Fruit fly (Drosophila melanogaster) whole organism, embryonic: Measurements from ENCODE around the gene CNMaR.

ENCODE experiments used
- Ada2b ChIP-seq: fragments of 200-800 bp; sonication (Bioruptor generic); IDR thresholded peaks from 2 replicates; pipeline ENCODE4 v1.3.6; 2022; ENCODE audit warnings: missing biosample characterization, missing genetic modification characterization
- Adf1 ChIP-seq: fragments of 200-800 bp; sonication (Bioruptor generic); IDR thresholded peaks from 2 replicates; pipeline ENCODE4 v1.3.6; 2022; ENCODE audit warnings: missing biosample characterization, missing genetic modification characterization
- Atf3 ChIP-seq: fragments of 200-800 bp; sonication (Bioruptor generic); optimal IDR thresholded peaks from 3 replicates; lab custom pipeline; 2016; ENCODE audit warnings: missing biosample characterization, missing genetic modification characterization
- Blimp-1 ChIP-seq: fragments of 200-800 bp; sonication (Bioruptor generic); optimal IDR thresholded peaks from 3 replicates; lab custom pipeline; 2018; ENCODE audit warnings: missing biosample characterization, missing genetic modification characterization, mild to moderate bottlenecking, moderate library complexity, missing genetic modification reagents
- BtbVII ChIP-seq: fragments of 200-800 bp; sonication (Bioruptor generic); optimal IDR thresholded peaks from 3 replicates; lab custom pipeline; 2017; ENCODE audit warnings: missing biosample characterization, mild to moderate bottlenecking, missing genetic modification characterization
- CG10321 ChIP-seq: fragments of 200-800 bp; sonication (Bioruptor generic); IDR thresholded peaks from 2 replicates; pipeline ENCODE4 v1.3.6; 2022; ENCODE audit warnings: missing biosample characterization, missing genetic modification characterization
- CG10366 ChIP-seq: fragments of 200-800 bp; sonication (Bioruptor generic); IDR thresholded peaks from 2 replicates; pipeline ENCODE4 v1.3.6; 2022; ENCODE audit warnings: missing biosample characterization, missing genetic modification characterization
- CG10431 ChIP-seq: fragments of 200-800 bp; sonication (Bioruptor generic); optimal IDR thresholded peaks from 3 replicates; lab custom pipeline; 2018; ENCODE audit warnings: missing biosample characterization, mild to moderate bottlenecking, missing genetic modification characterization
- CG12769 ChIP-seq: fragments of 200-800 bp; sonication (Bioruptor generic); optimal IDR thresholded peaks from 2 replicates; lab custom pipeline; 2019; ENCODE audit warnings: missing biosample characterization, mild to moderate bottlenecking, missing genetic modification characterization, moderate library complexity
- CG13123 ChIP-seq: fragments of 200-800 bp; sonication (Bioruptor generic); optimal IDR thresholded peaks from 2 replicates; lab custom pipeline; 2016; ENCODE audit warnings: missing biosample characterization, missing genetic modification characterization
- CG14667 ChIP-seq: fragments of 200-800 bp; sonication (Bioruptor generic); IDR thresholded peaks from 2 replicates; pipeline ENCODE4 v1.3.6; 2022; ENCODE audit warnings: missing biosample characterization, missing genetic modification characterization
- CG16815 ChIP-seq: fragments of 200-800 bp; sonication (Bioruptor generic); optimal IDR thresholded peaks from 3 replicates; lab custom pipeline; 2017; ENCODE audit warnings: missing biosample characterization, mild to moderate bottlenecking, missing genetic modification characterization
- CG17829 ChIP-seq: fragments of 200-800 bp; optimal IDR thresholded peaks from 2 replicates; lab custom pipeline; 2019; ENCODE audit warnings: missing biosample characterization, mild to moderate bottlenecking, missing genetic modification characterization, moderate library complexity
- CG2129 ChIP-seq: fragments of 200-800 bp; sonication (Bioruptor generic); IDR thresholded peaks from 2 replicates; pipeline ENCODE4 v1.3.6; 2022; ENCODE audit warnings: missing biosample characterization, missing genetic modification characterization; ENCODE audit not compliant: partially characterized antibody
- CG2712 ChIP-seq: fragments of 200-800 bp; optimal IDR thresholded peaks from 3 replicates; lab custom pipeline; 2019; ENCODE audit warnings: missing biosample characterization, mild to moderate bottlenecking, missing genetic modification characterization, moderate library complexity
- CG42726 ChIP-seq: fragments of 200-800 bp; sonication (Bioruptor generic); IDR thresholded peaks from 2 replicates; pipeline ENCODE4 v1.3.6; 2022; ENCODE audit warnings: missing biosample characterization, missing genetic modification characterization; ENCODE audit not compliant: partially characterized antibody
- CG4360 ChIP-seq: fragments of 200-800 bp; sonication (Bioruptor generic); IDR thresholded peaks from 2 replicates; pipeline ENCODE4 v1.3.6; 2022; ENCODE audit warnings: missing biosample characterization, missing genetic modification characterization
- CG7357 ChIP-seq: fragments of 200-800 bp; sonication (Bioruptor generic); IDR thresholded peaks from 3 replicates; pipeline ENCODE4 v1.3.6; 2022; ENCODE audit warnings: missing biosample characterization, missing genetic modification characterization
- CG7372 ChIP-seq: fragments of 200-800 bp; sonication (Bioruptor generic); IDR thresholded peaks from 2 replicates; pipeline ENCODE4 v1.3.6; 2022; ENCODE audit warnings: missing biosample characterization, missing genetic modification characterization
- CG7786 ChIP-seq: fragments of 200-800 bp; sonication (Bioruptor generic); optimal IDR thresholded peaks from 2 replicates; lab custom pipeline; 2016; ENCODE audit warnings: missing biosample characterization, missing genetic modification characterization
- CG8924 ChIP-seq: fragments of 200-800 bp; optimal IDR thresholded peaks from 3 replicates; lab custom pipeline; 2019; ENCODE audit warnings: missing biosample characterization, mild to moderate bottlenecking, missing genetic modification characterization, moderate library complexity
- CG9727 ChIP-seq: fragments of 200-800 bp; sonication (Bioruptor generic); optimal IDR thresholded peaks from 3 replicates; lab custom pipeline; 2017; ENCODE audit warnings: missing biosample characterization, mild to moderate bottlenecking, missing genetic modification characterization
- E2f2 ChIP-seq: fragments of 200-800 bp; sonication (Bioruptor generic); IDR thresholded peaks from 2 replicates; pipeline ENCODE4 v1.3.6; 2022; ENCODE audit warnings: missing biosample characterization, missing genetic modification characterization
- Meics ChIP-seq: fragments of 200-800 bp; sonication (Bioruptor generic); optimal IDR thresholded peaks from 2 replicates; lab custom pipeline; 2017; ENCODE audit warnings: missing biosample characterization, mild to moderate bottlenecking, missing genetic modification characterization
- PHDP ChIP-seq: fragments of 200-800 bp; sonication (Bioruptor generic); optimal IDR thresholded peaks from 3 replicates; lab custom pipeline; 2018; ENCODE audit warnings: missing biosample characterization, mild to moderate bottlenecking, missing genetic modification characterization, moderate library complexity
- Sox100B ChIP-seq: fragments of 200-800 bp; sonication (Bioruptor generic); optimal IDR thresholded peaks from 3 replicates; lab custom pipeline; 2018; ENCODE audit warnings: missing biosample characterization, mild to moderate bottlenecking, missing genetic modification characterization
- Sry-β ChIP-seq: fragments of 200-800 bp; sonication (Bioruptor generic); optimal IDR thresholded peaks from 2 replicates; lab custom pipeline; 2018; ENCODE audit warnings: missing biosample characterization, mild to moderate bottlenecking, missing genetic modification characterization, moderate library complexity
- Usf ChIP-seq: fragments of 200-800 bp; sonication (Bioruptor generic); optimal IDR thresholded peaks from 2 replicates; lab custom pipeline; 2017; ENCODE audit warnings: missing genotype, missing biosample characterization, missing genetic modification characterization
- chinmo ChIP-seq: fragments of 200-800 bp; sonication (Bioruptor generic); IDR thresholded peaks from 4 replicates; pipeline ENCODE4 v1.3.6; 2022; ENCODE audit warnings: missing biosample characterization, missing genetic modification characterization; ENCODE audit not compliant: partially characterized antibody
- ci ChIP-seq: fragments of 200-800 bp; sonication (Bioruptor generic); IDR thresholded peaks from 3 replicates; pipeline ENCODE4 v1.3.6; 2022; ENCODE audit warnings: missing biosample characterization, missing genetic modification characterization
- cwo ChIP-seq: fragments of 200-800 bp; sonication (Bioruptor generic); optimal IDR thresholded peaks from 3 replicates; lab custom pipeline; 2017; ENCODE audit warnings: missing biosample characterization, missing genetic modification characterization, mild to moderate bottlenecking, moderate library complexity, missing genetic modification reagents
- dati ChIP-seq: fragments of 200-800 bp; sonication (Bioruptor generic); IDR thresholded peaks from 2 replicates; pipeline ENCODE4 v1.3.6; 2022; ENCODE audit warnings: missing biosample characterization, missing genetic modification characterization
- emc ChIP-seq: fragments of 200-800 bp; sonication (Bioruptor generic); optimal IDR thresholded peaks from 2 replicates; lab custom pipeline; 2016; ENCODE audit warnings: missing biosample characterization, missing genetic modification characterization
- ham ChIP-seq: fragments of 200-800 bp; sonication (Bioruptor generic); IDR thresholded peaks from 2 replicates; pipeline ENCODE4 v1.3.6; 2022; ENCODE audit warnings: missing biosample characterization, missing genetic modification characterization
- hkb ChIP-seq, 2 experiments: fragments of 200-800 bp in 1 of 2; fragments of >200 bp in 1 of 2; sonication (Bioruptor generic) in 1 of 2; IDR thresholded peaks in 1 of 2; optimal IDR thresholded peaks in 1 of 2; 2 replicates each; pipeline versions ENCODE4 v1.3.6 to Lab custom; 2017 to 2022; ENCODE audit warnings: missing biosample characterization in 1 of 2, missing genetic modification characterization in 1 of 2
- pzg ChIP-seq: fragments of 200-800 bp; sonication (Bioruptor generic); optimal IDR thresholded peaks from 3 replicates; lab custom pipeline; 2018; ENCODE audit warnings: missing biosample characterization, mild to moderate bottlenecking, missing genetic modification characterization, moderate library complexity
- scrt ChIP-seq: fragments of 200-800 bp; sonication (Bioruptor generic); optimal IDR thresholded peaks from 2 replicates; lab custom pipeline; 2018; ENCODE audit warnings: missing biosample characterization, mild to moderate bottlenecking, missing genetic modification characterization, moderate library complexity
- sens-2 ChIP-seq: fragments of 200-800 bp; sonication (Bioruptor generic); IDR thresholded peaks from 2 replicates; pipeline ENCODE4 v1.3.6; 2022; ENCODE audit warnings: missing biosample characterization, missing genetic modification characterization
- slbo ChIP-seq: fragments of 200-800 bp; sonication (Bioruptor generic); IDR thresholded peaks from 2 replicates; pipeline ENCODE4 v1.3.6; 2022; ENCODE audit warnings: missing biosample characterization, missing genetic modification characterization
- sqz ChIP-seq: fragments of 200-800 bp; sonication (Bioruptor generic); optimal IDR thresholded peaks from 3 replicates; lab custom pipeline; 2018; ENCODE audit warnings: missing biosample characterization, mild to moderate bottlenecking, missing genetic modification characterization
- toy ChIP-seq: fragments of 200-800 bp; sonication (Bioruptor generic); IDR thresholded peaks from 2 replicates; pipeline ENCODE4 v1.3.6; 2022; ENCODE audit warnings: missing biosample characterization, missing genetic modification characterization
- trh ChIP-seq: fragments of 200-800 bp; sonication (Bioruptor generic); optimal IDR thresholded peaks from 2 replicates; lab custom pipeline; 2016; ENCODE audit warnings: missing biosample characterization, missing genetic modification characterization
- ttk ChIP-seq: fragments of 200-800 bp; sonication (Bioruptor generic); IDR thresholded peaks from 2 replicates; pipeline ENCODE4 v2.1.2; 2022; ENCODE audit warnings: missing biosample characterization, missing genetic modification characterization
- tx ChIP-seq: fragments of 200-800 bp; sonication (Bioruptor generic); optimal IDR thresholded peaks from 2 replicates; lab custom pipeline; 2016; ENCODE audit warnings: missing biosample characterization, missing genetic modification characterization
- unc-4 ChIP-seq: fragments of 200-800 bp; sonication (Bioruptor generic); IDR thresholded peaks from 2 replicates; pipeline ENCODE4 v1.3.6; 2022; ENCODE audit warnings: missing biosample characterization, missing genetic modification characterization; ENCODE audit not compliant: partially characterized antibody
- unpg ChIP-seq: fragments of 200-800 bp; sonication (Bioruptor generic); optimal IDR thresholded peaks from 3 replicates; lab custom pipeline; 2018; ENCODE audit warnings: missing biosample characterization, mild to moderate bottlenecking, missing genetic modification characterization, moderate library complexity
- wdn ChIP-seq: fragments of 200-800 bp; sonication (Bioruptor generic); IDR thresholded peaks from 2 replicates; pipeline ENCODE4 v1.3.6; 2022; ENCODE audit warnings: missing biosample characterization, missing genetic modification characterization
- z ChIP-seq: fragments of 200-800 bp; sonication (Bioruptor generic); IDR thresholded peaks from 3 replicates; pipeline ENCODE4 v1.3.6; 2022; ENCODE audit warnings: missing biosample characterization, missing genetic modification characterization

The CNMaR gene

DNA sequence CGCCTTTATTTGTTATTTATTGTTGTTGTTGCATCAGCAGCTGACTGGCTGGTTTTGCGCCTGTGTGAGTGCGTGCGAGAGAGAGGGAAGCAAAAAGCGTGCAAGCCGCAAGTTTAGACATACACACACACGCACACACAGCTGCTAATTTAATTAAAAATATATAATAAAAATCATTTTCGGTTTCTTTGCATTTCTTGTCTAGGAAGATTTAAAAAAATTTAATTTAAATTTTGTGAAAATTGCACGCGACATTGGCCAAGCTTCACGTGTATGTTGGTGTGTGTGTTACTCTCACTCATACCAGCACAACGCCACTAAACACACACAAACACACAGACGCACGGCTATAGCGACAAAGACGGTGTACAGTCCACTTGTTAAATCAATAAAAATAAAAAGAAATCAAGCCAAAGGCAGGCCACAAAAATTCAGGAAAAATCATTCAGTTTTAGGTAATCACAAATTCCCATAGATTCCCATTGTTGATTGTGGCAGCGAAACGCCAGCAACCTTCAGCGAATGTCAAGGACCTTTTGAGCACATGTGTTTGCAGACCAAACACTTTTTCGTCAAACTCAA is 49.7 kb downstream of the CNMaR start (continued):
- no peak for TF ChIP-seq CG10431
- peak; percentile 70 for TF ChIP-seq cwo (GFP tag; lab: Kevin White, UChicago)
- TF ChIP-seq Adf1 (GFP tag; lab: Robert Waterston, UW) = peak; percentile 6; the same call in 1 of the 2 replicates
- TF ChIP-seq CG14667 (GFP tag; lab: Robert Waterston, UW) = 0 out of 2 replicates have a peak, but pooled peaks have one; percentile 8
- TF ChIP-seq CG4360 (GFP tag; lab: Robert Waterston, UW) = peak; percentile 67
- no peak for TF ChIP-seq CG8924 (tag; lab: Kevin White, UChicago)
- 0 out of 2 replicates have a peak, but pooled peaks have one; percentile 35 for TF ChIP-seq wdn (GFP tag; lab: Robert Waterston, UW)
- TF ChIP-seq ci = peak; percentile 63; the same call in 1 of the 3 replicates
- 0 out of 2 replicates have a peak, but pooled peaks have one; percentile 28 for TF ChIP-seq Ada2b
- TF ChIP-seq CG10366 = peak; percentile 37; the same call in 1 of the 2 replicates
- TF ChIP-seq hkb (optimal IDR thresholded peaks at IDR 0.05; lab: Kevin White, UChicago) = no peak
- TF ChIP-seq hkb (GFP tag; IDR thresholded peaks at IDR 0.05; lab: Robert Waterston, UW) = peak; percentile 58
- TF ChIP-seq z = no peak
- TF ChIP-seq CG12769 (tag; lab: Kevin White, UChicago) = no peak
- TF ChIP-seq slbo (GFP tag; lab: Robert Waterston, UW) = peak; percentile 38; the same call in 1 of the 2 replicates
- TF ChIP-seq Sox100B (GFP tag; lab: Kevin White, UChicago) = peak; percentile 6
- 0 out of 2 replicates have a peak, but pooled peaks have one; percentile 21 for TF ChIP-seq ttk
- no peak for TF ChIP-seq sens-2
- TF ChIP-seq unpg (GFP tag; lab: Kevin White, UChicago) = peak; percentile 36
- no peak for TF ChIP-seq tx (GFP tag; lab: Kevin White, UChicago)
- no peak for TF ChIP-seq CG7372 (GFP tag; lab: Robert Waterston, UW)
- peak; percentile 4 for TF ChIP-seq PHDP (tag; lab: Kevin White, UChicago)
- TF ChIP-seq CG16815 (GFP tag; lab: Kevin White, UChicago) = no peak
- TF ChIP-seq, all 482 proteins: peak for 68

DNA sequence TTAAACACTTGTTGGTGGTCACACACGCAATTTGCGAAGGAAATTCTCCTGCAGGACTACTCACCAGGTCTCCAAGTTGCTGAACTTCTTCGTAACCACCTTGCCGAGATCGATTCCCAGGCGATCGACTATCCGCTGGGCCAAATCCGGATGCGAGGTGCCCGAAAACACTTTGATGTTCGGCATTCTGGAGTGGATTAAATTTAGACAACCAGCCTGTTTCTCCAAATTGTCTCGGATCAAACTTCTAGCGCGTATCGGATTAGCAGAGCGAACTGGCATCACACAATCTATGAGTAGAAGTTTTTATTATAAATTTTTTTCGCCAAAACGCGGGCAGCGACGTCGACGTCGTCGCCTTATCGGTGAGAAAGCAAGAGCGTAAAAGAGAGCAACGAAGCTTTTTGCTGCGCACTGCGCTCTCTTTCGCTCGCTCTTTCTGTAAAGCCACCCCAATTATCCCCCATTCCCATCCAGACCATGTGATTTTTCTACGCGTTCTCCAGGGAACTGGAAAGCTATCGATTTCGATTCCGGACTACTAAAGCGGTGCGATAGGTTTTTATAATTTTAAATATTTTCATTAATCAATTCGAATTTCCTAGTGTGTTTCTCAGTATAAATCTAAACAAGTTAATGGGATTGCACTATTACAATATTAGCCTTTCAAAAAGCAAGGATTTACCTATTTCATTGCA is 50.4 kb downstream of the CNMaR start:
- TF ChIP-seq chinmo (peak; percentile 87; the same call in 2 of the 4 replicates), Sry-β (GFP tag; lab: Kevin White, UChicago) (no peak), unc-4 (GFP tag; lab: Robert Waterston, UW) (no peak), Atf3 (GFP tag; lab: Kevin White, UChicago) (no peak), CG7786 (no peak), CG17829 (tag; lab: Kevin White, UChicago) (no peak), scrt (GFP tag; lab: Kevin White, UChicago) (peak; percentile 6), dati (GFP tag; lab: Robert Waterston, UW) (no peak), E2f2 (GFP tag; lab: Robert Waterston, UW) (no peak), Meics (peak; percentile 15), sqz (GFP tag; lab: Kevin White, UChicago) (peak; percentile 49), CG7357 (no peak), CG10321 (GFP tag; lab: Robert Waterston, UW) (no peak), emc (GFP tag; lab: Kevin White, UChicago) (no peak), CG2712 (tag; lab: Kevin White, UChicago) (no peak), Usf (GFP tag; lab: Kevin White, UChicago) (no peak), toy (GFP tag; lab: Robert Waterston, UW) (no peak), Blimp-1 (GFP tag; lab: Kevin White, UChicago) (no peak), CG2129 (GFP tag; lab: Robert Waterston, UW) (no peak), pzg (GFP tag; lab: Kevin White, UChicago) (no peak), BtbVII (GFP tag; lab: Kevin White, UChicago) (no peak), CG9727 (GFP tag; lab: Kevin White, UChicago) (no peak), CG42726 (GFP tag; lab: Robert Waterston, UW) (no peak), ham (GFP tag; lab: Robert Waterston, UW) (no peak), CG13123 (GFP tag; lab: Kevin White, UChicago) (no peak), trh (GFP tag; lab: Kevin White, UChicago) (no peak)
